Worm (Caenorhabditis elegans): ENCODE results near the gene kynu-1.
A peak's percentile ranks its signal among the peaks of the same experiment; 100 is the strongest.

kynu-1 gene

DNA sequence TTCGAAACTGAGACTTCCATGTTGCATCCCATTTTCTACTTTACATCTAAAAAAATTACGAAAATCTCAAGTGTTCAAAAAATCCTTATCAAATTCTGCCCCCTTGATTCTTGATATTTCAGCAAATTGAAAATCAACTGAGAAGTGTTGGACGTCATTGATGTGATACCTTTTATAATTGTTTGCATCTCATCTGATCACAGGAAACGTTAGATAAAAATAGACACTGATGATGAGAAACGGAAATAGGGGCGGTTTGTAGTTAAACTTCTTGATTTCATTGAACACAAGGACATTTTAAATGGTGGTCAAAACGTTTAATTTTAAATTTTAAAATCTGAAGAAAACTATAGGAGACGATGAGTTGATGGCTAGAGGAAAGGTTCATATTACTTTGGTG, 19.6 kb upstream of the kynu-1 start:
- TF ChIP-seq hlh-4 (tag; optimal IDR thresholded peaks at IDR 0.05) (no peak), ets-5 (GFP tag; IDR thresholded peaks at IDR 0.05) (no peak), unc-98 (GFP tag; IDR thresholded peaks at IDR 0.05) (no peak), sup-37 (GFP tag; optimal IDR thresholded peaks at IDR 0.05) (no peak), C16A3.4 (tag; optimal IDR thresholded peaks at IDR 0.05) (no peak), elt-3 (tag; optimal IDR thresholded peaks at IDR 0.05) (peak in 2 of 6 experiments; percentile 7 to 52), nhr-84 (tag; optimal IDR thresholded peaks at IDR 0.05) (no peak), unc-130 (tag; optimal IDR thresholded peaks at IDR 0.05) (no peak), zip-4 (GFP tag; optimal IDR thresholded peaks at IDR 0.05) (no peak), mep-1 (tag; optimal IDR thresholded peaks at IDR 0.05) (no peak), lin-15B (tag; optimal IDR thresholded peaks at IDR 0.05) (no peak), nhr-85 (tag) (peak; percentile 59), efl-1 (optimal IDR thresholded peaks at IDR 0.05) (no peak), efl-1 (GFP tag; optimal IDR thresholded peaks at IDR 0.05 in 1 of 2) (no peak)

DNA sequence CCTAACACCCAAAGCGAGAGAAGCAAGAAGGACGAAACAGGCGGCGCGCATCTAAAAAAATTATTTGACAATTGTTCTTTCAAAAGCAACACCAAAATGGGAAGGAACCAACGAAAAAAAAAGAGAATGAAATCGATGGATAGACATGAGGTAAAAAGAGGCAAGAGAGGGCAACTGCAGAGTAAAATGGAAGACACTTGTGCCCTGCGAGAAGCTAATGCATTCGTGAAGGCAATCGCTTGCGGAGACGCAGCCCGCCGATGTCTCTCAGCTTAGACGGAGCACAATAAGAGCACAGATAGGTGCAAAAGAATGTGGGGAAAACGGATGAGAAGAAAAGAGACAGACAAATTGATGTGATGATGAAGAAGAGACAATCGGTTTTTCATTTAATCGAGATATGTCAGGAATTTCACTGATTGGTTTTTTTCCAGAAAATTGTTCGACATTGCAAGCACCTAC, 19.1 kb upstream of the kynu-1 start, which contains the start of gene C15H9.9:
C15H9.9 (minus strand) TSS at position 51 of the 462 bp plus-strand sequence.
- TF ChIP-seq lin-15B (tag; optimal IDR thresholded peaks at IDR 0.05) (no peak), ceh-90 (tag; optimal IDR thresholded peaks at IDR 0.05) (no peak), C04F5.9 (tag; optimal IDR thresholded peaks at IDR 0.05) (no peak), C16A3.4 (tag; optimal IDR thresholded peaks at IDR 0.05) (no peak), unc-62 (GFP tag; optimal IDR thresholded peaks at IDR 0.05) (no peak), nhr-237 (tag; optimal IDR thresholded peaks at IDR 0.05) (no peak), unc-86 (tag; optimal IDR thresholded peaks at IDR 0.05) (no peak), ceh-88 (GFP tag; IDR thresholded peaks at IDR 0.05) (no peak), mep-1 (tag; optimal IDR thresholded peaks at IDR 0.05) (no peak), fkh-10 (GFP tag; optimal IDR thresholded peaks at IDR 0.05) (peak; percentile 32), xbp-1 (tag; optimal IDR thresholded peaks at IDR 0.05) (peak; percentile 5), elt-2 (tag; optimal IDR thresholded peaks at IDR 0.05) (no peak), lsy-2 (tag; optimal IDR thresholded peaks at IDR 0.05) (peak in 1 of 2 experiments; percentile 30), efl-1 (optimal IDR thresholded peaks at IDR 0.05) (no peak), efl-1 (GFP tag; optimal IDR thresholded peaks at IDR 0.05 in 1 of 2) (no peak), irx-1 (tag; optimal IDR thresholded peaks at IDR 0.05) (no peak), ces-1 (GFP tag; optimal IDR thresholded peaks at IDR 0.05) (no peak), ztf-11 (tag; optimal IDR thresholded peaks at IDR 0.05) (no peak), dpl-1 (GFP tag; optimal IDR thresholded peaks at IDR 0.05) (no peak), C34B4.2 (tag; optimal IDR thresholded peaks at IDR 0.05) (no peak), fkh-8 (tag; optimal IDR thresholded peaks at IDR 0.05) (peak; percentile 12), hpl-2 (GFP tag; optimal IDR thresholded peaks at IDR 0.05) (no peak), nhr-90 (tag; optimal IDR thresholded peaks at IDR 0.05; ENCODE audit: poor library complexity) (no peak), fkh-4 (tag; optimal IDR thresholded peaks at IDR 0.05; ENCODE audit: borderline replicate concordance) (no peak), lin-13 (GFP tag; optimal IDR thresholded peaks at IDR 0.05) (no peak), grh-1 (GFP tag; IDR thresholded peaks at IDR 0.05) (no peak), elt-3 (tag; optimal IDR thresholded peaks at IDR 0.05) (no peak), lin-14 (GFP tag; optimal IDR thresholded peaks at IDR 0.05) (peak; percentile 76), ama-1 (optimal IDR thresholded peaks at IDR 0.05) (no peak), efl-3 (GFP tag; optimal IDR thresholded peaks at IDR 0.05) (no peak), ceh-82 (tag; optimal IDR thresholded peaks at IDR 0.05) (peak in 2 of 3 experiments; percentile 25 to 26), egl-13 (tag; optimal IDR thresholded peaks at IDR 0.05) (no peak), hlh-4 (tag; optimal IDR thresholded peaks at IDR 0.05) (no peak), ets-5 (GFP tag; IDR thresholded peaks at IDR 0.05) (no peak), mef-2 (tag; optimal IDR thresholded peaks at IDR 0.05) (no peak), pqm-1 (tag; optimal IDR thresholded peaks at IDR 0.05) (no peak), ztf-4 (tag; optimal IDR thresholded peaks at IDR 0.05) (no peak), lir-3 (tag; optimal IDR thresholded peaks at IDR 0.05; ENCODE audit: poor library complexity) (no peak), nhr-76 (tag; optimal IDR thresholded peaks at IDR 0.05) (no peak), isw-1 (GFP tag; IDR thresholded peaks at IDR 0.05) (no peak), ceh-63 (GFP tag; optimal IDR thresholded peaks at IDR 0.05) (no peak), pax-3 (tag; optimal IDR thresholded peaks at IDR 0.05) (no peak), hlh-17 (GFP tag; optimal IDR thresholded peaks at IDR 0.05; ENCODE audit: borderline replicate concordance) (no peak), nhr-77 (tag; optimal IDR thresholded peaks at IDR 0.05) (no peak), zag-1 (tag; optimal IDR thresholded peaks at IDR 0.05) (no peak)

Measured in whole organism, L1 larva.